Fruit fly (Drosophila melanogaster) whole organism, embryonic: ENCODE measurements around the gene CG6431.

Experiments used
- ATbp ChIP-seq: fragments of 200-800 bp; sonication (Bioruptor generic); optimal IDR thresholded peaks from 2 replicates; lab custom pipeline; 2017; ENCODE audit warnings: missing biosample characterization, mild to moderate bottlenecking, missing genetic modification characterization, missing genetic modification reagents
- Abd-B ChIP-seq: fragments of 200-800 bp; sonication (Bioruptor generic); optimal IDR thresholded peaks from 2 replicates; lab custom pipeline; 2018; ENCODE audit warnings: missing biosample characterization, mild to moderate bottlenecking, missing genetic modification characterization, moderate library complexity
- B-H2 ChIP-seq: fragments of 200-800 bp; sonication (Bioruptor generic); optimal IDR thresholded peaks from 2 replicates; lab custom pipeline; 2018; ENCODE audit warnings: missing biosample characterization, mild to moderate bottlenecking, missing genetic modification characterization
- CG10543 ChIP-seq: fragments of 200-800 bp; sonication (Bioruptor generic); optimal IDR thresholded peaks from 3 replicates; lab custom pipeline; 2017; ENCODE audit warnings: missing biosample characterization, mild to moderate bottlenecking, missing genetic modification characterization, moderate library complexity
- CG12219 ChIP-seq: fragments of 200-800 bp; sonication (Bioruptor generic); optimal IDR thresholded peaks from 3 replicates; lab custom pipeline; 2018; ENCODE audit warnings: missing biosample characterization, mild to moderate bottlenecking, missing genetic modification characterization
- CG12391 ChIP-seq: fragments of 200-800 bp; sonication (Bioruptor generic); optimal IDR thresholded peaks from 3 replicates; lab custom pipeline; 2018; ENCODE audit warnings: missing biosample characterization, mild to moderate bottlenecking, missing genetic modification characterization, moderate library complexity
- CG12659 ChIP-seq: fragments of 200-800 bp; sonication (Bioruptor generic); optimal IDR thresholded peaks from 3 replicates; lab custom pipeline; 2017; ENCODE audit warnings: mild to moderate bottlenecking, missing biosample characterization, missing genetic modification reagents, missing genetic modification characterization
- CG12769 ChIP-seq: fragments of 200-800 bp; sonication (Bioruptor generic); optimal IDR thresholded peaks from 2 replicates; lab custom pipeline; 2019; ENCODE audit warnings: missing biosample characterization, mild to moderate bottlenecking, missing genetic modification characterization, moderate library complexity
- CG14667 ChIP-seq: fragments of 200-800 bp; sonication (Bioruptor generic); IDR thresholded peaks from 2 replicates; pipeline ENCODE4 v1.3.6; 2022; ENCODE audit warnings: missing biosample characterization, missing genetic modification characterization
- CG17385 ChIP-seq: fragments of 200-800 bp; sonication (Bioruptor generic); optimal IDR thresholded peaks from 3 replicates; lab custom pipeline; 2018; ENCODE audit warnings: missing biosample characterization, mild to moderate bottlenecking, missing genetic modification characterization
- CG33557 ChIP-seq: fragments of 200-800 bp; sonication (Bioruptor generic); optimal IDR thresholded peaks from 2 replicates; lab custom pipeline; 2019; ENCODE audit warnings: missing biosample characterization, mild to moderate bottlenecking, missing genetic modification characterization, moderate library complexity
- CG7745 ChIP-seq: fragments of 200-800 bp; sonication (Bioruptor generic); optimal IDR thresholded peaks from 2 replicates; lab custom pipeline; 2018; ENCODE audit warnings: missing biosample characterization, mild to moderate bottlenecking, missing genetic modification characterization, moderate library complexity
- CG8290 ChIP-seq, 3 experiments: fragments of 200-800 bp; sonication (Bioruptor generic); optimal IDR thresholded peaks; 2 replicates each; lab custom pipeline; 2016 to 2019; ENCODE audit warnings: missing biosample characterization in 3 of 3, missing genetic modification characterization in 3 of 3, mild to moderate bottlenecking in 2 of 3, moderate library complexity in 1 of 3
- Dad ChIP-seq: fragments of 200-800 bp; sonication (Bioruptor generic); optimal IDR thresholded peaks from 3 replicates; lab custom pipeline; 2016; ENCODE audit warnings: missing biosample characterization, missing genetic modification characterization
- Dbx ChIP-seq: fragments of 200-800 bp; sonication (Bioruptor generic); IDR thresholded peaks from 3 replicates; pipeline ENCODE4 v1.3.6; 2022; ENCODE audit warnings: missing biosample characterization, missing genetic modification characterization
- Deaf1 ChIP-seq: fragments of 200-800 bp; optimal IDR thresholded peaks from 3 replicates; lab custom pipeline; 2019; ENCODE audit warnings: missing biosample characterization, mild to moderate bottlenecking, missing genetic modification characterization, moderate library complexity
- Drgx ChIP-seq: fragments of 200-800 bp; sonication (Bioruptor generic); IDR thresholded peaks from 2 replicates; pipeline ENCODE4 v1.3.6; 2022; ENCODE audit warnings: missing biosample characterization, missing genetic modification characterization
- Gug ChIP-seq: fragments of 200-800 bp; sonication (Bioruptor generic); IDR thresholded peaks from 4 replicates; pipeline ENCODE4 v1.3.6; 2022; ENCODE audit warnings: missing biosample characterization, missing genetic modification characterization
- HHEX ChIP-seq: fragments of 200-800 bp; sonication (Bioruptor generic); optimal IDR thresholded peaks from 3 replicates; lab custom pipeline; 2017; ENCODE audit warnings: missing biosample characterization, mild to moderate bottlenecking, missing genetic modification characterization, missing genetic modification reagents
- Hr78 ChIP-seq, 2 experiments: fragments of 200-800 bp in 1 of 2; fragments of >200 bp in 1 of 2; sonication (Bioruptor generic) in 1 of 2; optimal IDR thresholded peaks; 2 replicates each; lab custom pipeline; 2017 to 2019; ENCODE audit warnings: missing biosample characterization in 2 of 2, missing genetic modification characterization in 2 of 2, mild to moderate bottlenecking in 1 of 2, moderate library complexity in 1 of 2
- Jarid2 ChIP-seq: fragments of 200-800 bp; sonication (Bioruptor generic); optimal IDR thresholded peaks from 3 replicates; lab custom pipeline; 2017; ENCODE audit warnings: mild to moderate bottlenecking, missing biosample characterization, missing genetic modification reagents, missing genetic modification characterization
- NFAT ChIP-seq: fragments of 200-800 bp; sonication (Bioruptor generic); IDR thresholded peaks from 2 replicates; pipeline ENCODE4 v1.3.6; 2022; ENCODE audit warnings: missing biosample characterization, missing genetic modification characterization
- Nf-YA ChIP-seq: fragments of 200-800 bp; sonication (Bioruptor generic); IDR thresholded peaks from 2 replicates; pipeline ENCODE4 v1.3.6; 2022; ENCODE audit warnings: missing biosample characterization, missing genetic modification characterization
- abd-A ChIP-seq: fragments of 200-800 bp; sonication (Bioruptor generic); optimal IDR thresholded peaks from 3 replicates; lab custom pipeline; 2019; ENCODE audit warnings: missing biosample characterization, mild to moderate bottlenecking, missing genetic modification characterization, moderate library complexity
- bcd ChIP-seq: fragments of 200-800 bp; sonication (Bioruptor generic); optimal IDR thresholded peaks from 2 replicates; lab custom pipeline; 2017; ENCODE audit warnings: missing biosample characterization, mild to moderate bottlenecking, missing genetic modification characterization
- bsh ChIP-seq, 2 experiments: fragments of 200-800 bp; sonication (Bioruptor generic); optimal IDR thresholded peaks; 2 replicates each; lab custom pipeline; 2017 to 2018; ENCODE audit warnings: mild to moderate bottlenecking in 2 of 2, missing biosample characterization in 2 of 2, missing genetic modification characterization in 2 of 2, moderate library complexity in 1 of 2
- chm ChIP-seq: fragments of 200-800 bp; sonication (Bioruptor generic); IDR thresholded peaks from 2 replicates; pipeline ENCODE4 v1.3.6; 2022; ENCODE audit warnings: missing biosample characterization, missing genetic modification characterization
- ci ChIP-seq: fragments of 200-800 bp; sonication (Bioruptor generic); IDR thresholded peaks from 3 replicates; pipeline ENCODE4 v1.3.6; 2022; ENCODE audit warnings: missing biosample characterization, missing genetic modification characterization
- crc ChIP-seq: fragments of 200-800 bp; sonication (Bioruptor generic); optimal IDR thresholded peaks from 2 replicates; lab custom pipeline; 2016; ENCODE audit warnings: missing biosample characterization, missing genetic modification characterization
- disco-r ChIP-seq: fragments of 200-800 bp; sonication (Bioruptor generic); optimal IDR thresholded peaks from 2 replicates; lab custom pipeline; 2016; ENCODE audit warnings: missing biosample characterization, missing genetic modification characterization
- dmrt11E ChIP-seq: fragments of 200-800 bp; sonication (Bioruptor generic); optimal IDR thresholded peaks from 3 replicates; lab custom pipeline; 2018; ENCODE audit warnings: missing biosample characterization, mild to moderate bottlenecking, missing genetic modification characterization, moderate library complexity
- dmrt99B ChIP-seq: fragments of 200-800 bp; sonication (Bioruptor generic); optimal IDR thresholded peaks from 2 replicates; lab custom pipeline; 2018; ENCODE audit warnings: missing biosample characterization, mild to moderate bottlenecking, missing genetic modification characterization, moderate library complexity
- en ChIP-seq: fragments of 200-800 bp; sonication (Bioruptor generic); optimal IDR thresholded peaks from 2 replicates; lab custom pipeline; 2016; ENCODE audit warnings: missing biosample characterization, missing genetic modification characterization
- eyg ChIP-seq: fragments of 200-800 bp; sonication (Bioruptor generic); optimal IDR thresholded peaks from 3 replicates; lab custom pipeline; 2016; ENCODE audit warnings: missing biosample characterization, missing genetic modification characterization
- fd102C ChIP-seq: fragments of 200-800 bp; sonication (Bioruptor generic); optimal IDR thresholded peaks from 2 replicates; lab custom pipeline; 2018; ENCODE audit warnings: missing biosample characterization, mild to moderate bottlenecking, missing genetic modification characterization, moderate library complexity
- fd64A ChIP-seq: fragments of 200-800 bp; sonication (Bioruptor generic); optimal IDR thresholded peaks from 3 replicates; lab custom pipeline; 2018; ENCODE audit warnings: missing biosample characterization, mild to moderate bottlenecking, missing genetic modification characterization
- fd96Cb ChIP-seq: fragments of 200-800 bp; sonication (Bioruptor generic); optimal IDR thresholded peaks from 2 replicates; lab custom pipeline; 2018; ENCODE audit warnings: missing biosample characterization, mild to moderate bottlenecking, missing genetic modification characterization, moderate library complexity
- hkb ChIP-seq, 2 experiments: fragments of 200-800 bp in 1 of 2; fragments of >200 bp in 1 of 2; sonication (Bioruptor generic) in 1 of 2; IDR thresholded peaks in 1 of 2; optimal IDR thresholded peaks in 1 of 2; 2 replicates each; pipeline versions ENCODE4 v1.3.6 to Lab custom; 2017 to 2022; ENCODE audit warnings: missing biosample characterization in 1 of 2, missing genetic modification characterization in 1 of 2
- kni ChIP-seq: fragments of 200-800 bp; sonication (Bioruptor generic); optimal IDR thresholded peaks from 3 replicates; lab custom pipeline; 2017; ENCODE audit warnings: mild to moderate bottlenecking, missing biosample characterization, missing genetic modification reagents, missing genetic modification characterization
- knrl ChIP-seq: fragments of 200-800 bp; sonication (Bioruptor generic); IDR thresholded peaks from 3 replicates; pipeline ENCODE4 v1.3.6; 2022; ENCODE audit warnings: missing biosample characterization, missing genetic modification characterization; ENCODE audit not compliant: partially characterized antibody
- nau ChIP-seq: fragments of 200-800 bp; sonication (Bioruptor generic); optimal IDR thresholded peaks from 3 replicates; lab custom pipeline; 2017; ENCODE audit warnings: missing biosample characterization, mild to moderate bottlenecking, missing genetic modification characterization, missing genetic modification reagents
- onecut ChIP-seq: fragments of 200-800 bp; sonication (Bioruptor generic); IDR thresholded peaks from 2 replicates; pipeline ENCODE4 v1.3.6; 2022; ENCODE audit warnings: missing biosample characterization, missing genetic modification characterization
- sens ChIP-seq: fragments of 200-800 bp; sonication (Bioruptor generic); peaks from one replicate; lab custom pipeline; 2016; ENCODE audit warnings: missing biosample characterization, missing genetic modification characterization
- sisA ChIP-seq: fragments of 200-800 bp; sonication (Bioruptor generic); IDR thresholded peaks from 2 replicates; pipeline ENCODE4 v1.3.6; 2022; ENCODE audit warnings: missing biosample characterization, missing genetic modification characterization
- sna ChIP-seq: fragments of 200-800 bp; sonication (Bioruptor generic); IDR thresholded peaks from 2 replicates; pipeline ENCODE4 v1.3.6; 2022; ENCODE audit warnings: missing biosample characterization, missing genetic modification characterization; ENCODE audit not compliant: partially characterized antibody
- tna ChIP-seq: fragments of 200-800 bp; sonication (Bioruptor generic); IDR thresholded peaks from 2 replicates; pipeline ENCODE4 v1.3.6; 2022; ENCODE audit warnings: missing biosample characterization, missing genetic modification characterization; ENCODE audit not compliant: partially characterized antibody
- twi ChIP-seq: fragments of 200-800 bp; optimal IDR thresholded peaks from 2 replicates; lab custom pipeline; 2019; ENCODE audit warnings: missing biosample characterization, mild to moderate bottlenecking, missing genetic modification characterization, moderate library complexity
- zen ChIP-seq: fragments of 200-800 bp; sonication (Bioruptor generic); optimal IDR thresholded peaks from 3 replicates; lab custom pipeline; 2018; ENCODE audit warnings: missing biosample characterization, mild to moderate bottlenecking, missing genetic modification characterization, moderate library complexity

CG6431 gene

dm6 chr2L:10756049-10756448, 32.0 kb downstream of the CG6431 start, which contains the start of gene CG17124 (continued):
- TF ChIP-seq Jarid2 (GFP tag; lab: Kevin White, UChicago) (peak; percentile 97), bsh (GFP tag; optimal IDR thresholded peaks at IDR 0.05; lab: Kevin White, UChicago) (peak; percentile 14 to 27), CG12659 (GFP tag; lab: Kevin White, UChicago) (peak; percentile 15), zen (tag; lab: Kevin White, UChicago) (no peak), Hr78 (GFP tag; optimal IDR thresholded peaks at IDR 0.05; lab: Kevin White, UChicago) (peak in 1 of 2 experiments; percentile 2), knrl (GFP tag; lab: Robert Waterston, UW) (peak; percentile 38; the same call in 1 of the 3 replicates), nau (GFP tag; lab: Kevin White, UChicago) (peak; percentile 54), disco-r (no peak), Deaf1 (tag; lab: Kevin White, UChicago) (peak; percentile 75), Dad (GFP tag; lab: Kevin White, UChicago) (no peak), fd64A (GFP tag; lab: Kevin White, UChicago) (peak; percentile 39), dmrt99B (tag; lab: Kevin White, UChicago) (peak; percentile 46), Drgx (GFP tag; lab: Robert Waterston, UW) (no peak; the same call in 1 of the 2 replicates), onecut (peak; percentile 59), en (GFP tag; lab: Kevin White, UChicago) (no peak), B-H2 (GFP tag; lab: Kevin White, UChicago) (peak; percentile 68), CG14667 (GFP tag; lab: Robert Waterston, UW) (no peak), crc (GFP tag; lab: Kevin White, UChicago) (no peak), NFAT (GFP tag; lab: Robert Waterston, UW) (peak; percentile 69), Gug (GFP tag; lab: Robert Waterston, UW) (no peak), tna (GFP tag; lab: Robert Waterston, UW) (peak; percentile 49; the same call in 1 of the 2 replicates), sna (GFP tag; lab: Robert Waterston, UW) (0 out of 2 replicates have a peak, but pooled peaks have one; percentile 15), fd96Cb (tag; lab: Kevin White, UChicago) (no peak), CG12219 (GFP tag; lab: Kevin White, UChicago) (peak; percentile 23), Abd-B (no peak), eyg (GFP tag; lab: Kevin White, UChicago) (peak; percentile 7), dmrt11E (tag; lab: Kevin White, UChicago) (no peak), ATbp (peak; percentile 14), CG7745 (tag; lab: Kevin White, UChicago) (no peak), twi (tag; lab: Kevin White, UChicago) (no peak), chm (GFP tag; lab: Robert Waterston, UW) (peak; percentile 70; the same call in 1 of the 2 replicates), CG12391 (tag; lab: Kevin White, UChicago) (no peak), hkb (optimal IDR thresholded peaks at IDR 0.05; lab: Kevin White, UChicago) (no peak), hkb (GFP tag; IDR thresholded peaks at IDR 0.05; lab: Robert Waterston, UW) (peak; percentile 62), CG8290 (GFP tag; optimal IDR thresholded peaks at IDR 0.05; lab: Kevin White, UChicago) (no peak), CG8290 (tag; optimal IDR thresholded peaks at IDR 0.05; lab: Kevin White, UChicago) (peak in 1 of 2 experiments; percentile 76), sens (GFP tag; lab: Kevin White, UChicago) (peak; percentile 52), CG10543 (peak; percentile 74), HHEX (GFP tag; lab: Kevin White, UChicago) (peak; percentile 40), CG12769 (tag; lab: Kevin White, UChicago) (peak; percentile 77), sisA (GFP tag; lab: Robert Waterston, UW) (no peak), kni (GFP tag; lab: Kevin White, UChicago) (peak; percentile 36), ci (GFP tag; lab: Robert Waterston, UW) (peak; percentile 74; the same call in 2 of the 3 replicates), Nf-YA (GFP tag; lab: Robert Waterston, UW) (no peak), bcd (peak; percentile 18), fd102C (GFP tag; lab: Kevin White, UChicago) (no peak), CG17385 (peak; percentile 41), abd-A (tag; lab: Kevin White, UChicago) (peak; percentile 87), Dbx (GFP tag; lab: Robert Waterston, UW) (peak; percentile 62; the same call in 1 of the 3 replicates), CG33557 (GFP tag; lab: Kevin White, UChicago) (peak; percentile 1)
